Fruit fly (Drosophila melanogaster): Measurements from ENCODE around the gene rictor.

dm6 chrX:19306531-19306930 is 45.5 kb upstream of the rictor start:
- TF ChIP-seq Lpt (GFP tag; optimal IDR thresholded peaks at IDR 0.05), result no peak
- no peak for TF ChIP-seq pdm3 (GFP tag; optimal IDR thresholded peaks at IDR 0.05)
- TF ChIP-seq CG8119 (GFP tag; IDR thresholded peaks at IDR 0.05), result no peak
- TF ChIP-seq vri (GFP tag; optimal IDR thresholded peaks at IDR 0.05), result no peak
- TF ChIP-seq CG6792 (GFP tag; optimal IDR thresholded peaks at IDR 0.05), result no peak
- no peak for TF ChIP-seq cyc (GFP tag; optimal IDR thresholded peaks at IDR 0.05)
- no peak for TF ChIP-seq Sox14 (GFP tag; optimal IDR thresholded peaks at IDR 0.05)
- no peak for TF ChIP-seq Hr39 (GFP tag; optimal IDR thresholded peaks at IDR 0.05)
- TF ChIP-seq topi (GFP tag; optimal IDR thresholded peaks at IDR 0.05), result no peak
- TF ChIP-seq CG9139 (GFP tag; optimal IDR thresholded peaks at IDR 0.05), result no peak
- no peak for TF ChIP-seq Hr38 (GFP tag; optimal IDR thresholded peaks at IDR 0.05)
